Worm (Caenorhabditis elegans) whole organism, L2 larva: ENCODE measurements around the gene mboa-7.

Experiments
- C34F6.9 ChIP-seq: fragments of 150-350 bp; optimal IDR thresholded peaks from 2 replicates; lab custom pipeline; 2014; ENCODE audit warnings: missing biosample characterization, missing genetic modification characterization
- F13H6.1 ChIP-seq: sonication (generic microtip); optimal IDR thresholded peaks from 2 replicates; lab custom pipeline; 2016; ENCODE audit warnings: missing genetic modification characterization, missing compliant biosample characterization
- Y55F3AM.14 ChIP-seq: fragments of 200-800 bp; sonication (Bioruptor generic); optimal IDR thresholded peaks from 2 replicates; lab custom pipeline; 2018; ENCODE audit warnings: mild to moderate bottlenecking, missing genetic modification characterization, missing compliant biosample characterization
- ZK546.5 ChIP-seq: sonication (generic microtip); optimal IDR thresholded peaks from 2 replicates; lab custom pipeline; 2017; ENCODE audit warnings: missing biosample characterization, missing genetic modification characterization
- alr-1 ChIP-seq: fragments of 150-350 bp; optimal IDR thresholded peaks from 2 replicates; lab custom pipeline; 2014; ENCODE audit warnings: missing biosample characterization, missing genetic modification characterization
- ama-1 ChIP-seq: fragments of 150-350 bp; optimal IDR thresholded peaks from 2 replicates; lab custom pipeline; 2018; ENCODE audit warnings: inconsistent platforms
- blmp-1 ChIP-seq: sonication (generic microtip); optimal IDR thresholded peaks from 2 replicates; lab custom pipeline; 2017; ENCODE audit warnings: missing genetic modification characterization, mild to moderate bottlenecking, missing compliant biosample characterization, antibody characterized with exemption, moderate library complexity; ENCODE audit not compliant: insufficient read depth
- ceh-16 ChIP-seq: fragments of 150-350 bp; optimal IDR thresholded peaks from 2 replicates; lab custom pipeline; 2014; ENCODE audit warnings: missing biosample characterization, missing genetic modification characterization
- crh-2 ChIP-seq: sonication (generic microtip); optimal IDR thresholded peaks from 2 replicates; lab custom pipeline; 2017; ENCODE audit warnings: missing biosample characterization, missing genetic modification characterization
- dmd-4 ChIP-seq: sonication (generic microtip); optimal IDR thresholded peaks from 2 replicates; lab custom pipeline; 2017; ENCODE audit warnings: missing biosample characterization, missing genetic modification characterization
- egl-27 ChIP-seq: sonication (generic microtip); optimal IDR thresholded peaks from 3 replicates; lab custom pipeline; 2017; ENCODE audit warnings: missing biosample characterization, missing genetic modification reagents, missing genetic modification characterization
- fos-1 ChIP-seq: fragments of 150-350 bp; optimal IDR thresholded peaks from 2 replicates; lab custom pipeline; 2014; ENCODE audit warnings: missing biosample characterization, missing genetic modification characterization
- gmeb-1 ChIP-seq: fragments of 150-350 bp; optimal IDR thresholded peaks from 2 replicates; lab custom pipeline; 2014; ENCODE audit warnings: missing biosample characterization, missing genetic modification characterization
- lin-11 ChIP-seq: fragments of 150-350 bp; sonication (generic microtip); optimal IDR thresholded peaks from 2 replicates; lab custom pipeline; 2014; ENCODE audit warnings: missing biosample characterization, missing genetic modification characterization, inconsistent platforms, mixed read lengths
- lsy-2 ChIP-seq, 2 experiments: fragments of 150-350 bp in 1 of 2; sonication (generic microtip) in 1 of 2; optimal IDR thresholded peaks; 2 replicates each; lab custom pipeline; 2014 to 2017; ENCODE audit warnings: missing biosample characterization in 2 of 2, missing genetic modification characterization in 2 of 2
- mbf-1 ChIP-seq: sonication (generic microtip); optimal IDR thresholded peaks from 2 replicates; lab custom pipeline; 2017; ENCODE audit warnings: missing biosample characterization, missing genetic modification characterization
- mdl-1 ChIP-seq, 2 experiments: fragments of 150-350 bp in 1 of 2; sonication (generic microtip) in 1 of 2; optimal IDR thresholded peaks; 2 replicates each; lab custom pipeline; 2017; ENCODE audit warnings: missing biosample characterization in 2 of 2, missing genetic modification characterization in 2 of 2
- nhr-10 ChIP-seq: sonication (generic microtip); optimal IDR thresholded peaks from 2 replicates; lab custom pipeline; 2017; ENCODE audit warnings: missing biosample characterization, missing genetic modification characterization
- nhr-12 ChIP-seq: fragments of 150-350 bp; optimal IDR thresholded peaks from 2 replicates; lab custom pipeline; 2014; ENCODE audit warnings: missing biosample characterization, missing genetic modification characterization
- nhr-21 ChIP-seq: fragments of 150-350 bp; optimal IDR thresholded peaks from 2 replicates; lab custom pipeline; 2014; ENCODE audit warnings: missing biosample characterization, missing genetic modification characterization
- nhr-23 ChIP-seq: fragments of 150-350 bp; optimal IDR thresholded peaks from 2 replicates; lab custom pipeline; 2014; ENCODE audit warnings: missing biosample characterization, missing genetic modification reagents, missing genetic modification characterization
- nhr-25 ChIP-seq: fragments of 150-350 bp; sonication (generic microtip); optimal IDR thresholded peaks from 3 replicates; lab custom pipeline; 2014; ENCODE audit warnings: missing biosample characterization, missing genetic modification characterization
- nhr-6 ChIP-seq: fragments of 150-350 bp; optimal IDR thresholded peaks from 2 replicates; lab custom pipeline; 2014; ENCODE audit warnings: missing biosample characterization, missing genetic modification characterization
- peb-1 ChIP-seq: fragments of 150-350 bp; optimal IDR thresholded peaks from 2 replicates; lab custom pipeline; 2014; ENCODE audit warnings: missing biosample characterization, missing genetic modification characterization
- sem-4 ChIP-seq: fragments of 150-350 bp; optimal IDR thresholded peaks from 2 replicates; lab custom pipeline; 2014; ENCODE audit warnings: missing biosample characterization, missing genetic modification reagents, missing genetic modification characterization
- skn-1 ChIP-seq: sonication (generic microtip); optimal IDR thresholded peaks from 2 replicates; lab custom pipeline; 2017; ENCODE audit warnings: missing biosample characterization, missing genetic modification characterization
- sma-3 ChIP-seq: sonication (generic microtip); optimal IDR thresholded peaks from 2 replicates; lab custom pipeline; 2016; ENCODE audit warnings: missing genetic modification reagents, missing genetic modification characterization, missing compliant biosample characterization
- sma-9 ChIP-seq, 2 experiments: fragments of 150-350 bp in 1 of 2; sonication (generic microtip) in 1 of 2; optimal IDR thresholded peaks; 2 replicates each; lab custom pipeline; 2014 to 2016; ENCODE audit warnings: missing genetic modification characterization in 2 of 2, mild to moderate bottlenecking in 1 of 2, missing biosample characterization in 1 of 2, missing compliant biosample characterization in 1 of 2, missing genetic modification reagents in 1 of 2, moderate library complexity in 1 of 2
- snpc-4 ChIP-seq: fragments of 150-350 bp; optimal IDR thresholded peaks from 2 replicates; lab custom pipeline; 2014; ENCODE audit warnings: missing biosample characterization, missing genetic modification characterization
- unc-55 ChIP-seq: fragments of 150-350 bp; sonication (generic microtip); optimal IDR thresholded peaks from 3 replicates; lab custom pipeline; 2014; ENCODE audit warnings: missing biosample characterization, missing genetic modification reagents, missing genetic modification characterization
- zag-1 ChIP-seq: fragments of 150-350 bp; optimal IDR thresholded peaks from 2 replicates; lab custom pipeline; 2014; ENCODE audit warnings: missing biosample characterization, missing genetic modification characterization
- ztf-11 ChIP-seq: sonication (generic microtip); optimal IDR thresholded peaks from 2 replicates; lab custom pipeline; 2017; ENCODE audit warnings: missing biosample characterization, missing genetic modification characterization
- ztf-4 ChIP-seq: fragments of 150-350 bp; optimal IDR thresholded peaks from 2 replicates; lab custom pipeline; 2014; ENCODE audit warnings: missing biosample characterization, missing genetic modification characterization

The mboa-7 gene

DNA sequence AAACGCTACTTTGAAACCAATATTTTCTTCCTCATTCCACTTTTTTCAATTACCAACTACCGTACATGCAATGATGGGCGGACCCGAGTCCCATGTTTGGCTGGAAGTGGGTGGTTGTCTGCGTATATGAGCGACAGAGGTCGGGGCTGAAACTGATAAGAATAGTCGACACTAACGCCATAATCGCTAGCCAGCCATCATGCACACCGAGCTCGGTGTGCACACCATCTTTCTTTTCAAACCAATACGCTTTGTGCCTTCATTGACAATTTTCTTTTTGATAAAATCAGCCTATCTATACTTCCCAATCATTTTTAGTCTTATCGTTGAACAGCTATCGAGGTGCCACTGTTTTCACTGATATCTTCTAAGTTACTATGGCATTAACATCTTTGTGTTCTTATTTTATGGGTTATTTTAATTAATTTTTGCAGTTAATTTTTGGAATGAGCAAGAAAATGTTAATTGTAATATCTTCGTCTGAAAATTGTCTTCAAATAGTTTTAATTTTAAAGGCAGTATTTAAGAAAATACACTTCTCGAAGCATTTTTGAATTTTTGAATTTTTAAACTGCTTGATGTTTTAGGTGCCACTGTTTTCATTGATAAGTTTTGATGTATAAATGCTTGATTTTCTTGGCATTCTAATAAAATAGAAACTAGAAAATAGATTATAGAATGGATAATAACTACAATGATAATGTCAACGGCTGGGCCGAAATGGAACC, 43.6 kb downstream of the mboa-7 start, which contains the start of gene elt-2:
TSS of gene elt-2 (plus strand) at position 678 of the 728 bp plus-strand sequence.
- no peak for TF ChIP-seq nhr-12
- TF ChIP-seq F13H6.1: peak; percentile 34
- TF ChIP-seq sma-3 (GFP tag; lab: Kevin White, UChicago): peak; percentile 36
- TF ChIP-seq crh-2: peak; percentile 31
- TF ChIP-seq sma-9 (GFP tag; optimal IDR thresholded peaks at IDR 0.05; lab: Kevin White, UChicago): peak; percentile 73
- no peak for TF ChIP-seq sma-9 (tag; optimal IDR thresholded peaks at IDR 0.05; lab: Kevin White, UChicago)
- TF ChIP-seq sem-4: no peak
- TF ChIP-seq dmd-4: no peak
- TF ChIP-seq egl-27: no peak
- TF ChIP-seq nhr-10 (tag; lab: Kevin White, UChicago): no peak
- TF ChIP-seq gmeb-1 (tag; lab: Kevin White, UChicago): peak; percentile 58
- TF ChIP-seq nhr-6: no peak
- TF ChIP-seq mbf-1: no peak
- TF ChIP-seq nhr-25: no peak
- peak in 1 of 2 experiments; percentile 57 for TF ChIP-seq lsy-2 (tag; optimal IDR thresholded peaks at IDR 0.05; lab: Kevin White, UChicago)
- no peak for TF ChIP-seq unc-55 (GFP tag; lab: Kevin White, UChicago)
- peak; percentile 95 for TF ChIP-seq fos-1 (tag; lab: Kevin White, UChicago)
- TF ChIP-seq peb-1 (tag; lab: Kevin White, UChicago): no peak
- TF ChIP-seq ceh-16 (tag; lab: Kevin White, UChicago): no peak
- no peak for TF ChIP-seq lin-11 (tag; lab: Kevin White, UChicago)
- TF ChIP-seq, all 48 proteins: peak for 7

DNA sequence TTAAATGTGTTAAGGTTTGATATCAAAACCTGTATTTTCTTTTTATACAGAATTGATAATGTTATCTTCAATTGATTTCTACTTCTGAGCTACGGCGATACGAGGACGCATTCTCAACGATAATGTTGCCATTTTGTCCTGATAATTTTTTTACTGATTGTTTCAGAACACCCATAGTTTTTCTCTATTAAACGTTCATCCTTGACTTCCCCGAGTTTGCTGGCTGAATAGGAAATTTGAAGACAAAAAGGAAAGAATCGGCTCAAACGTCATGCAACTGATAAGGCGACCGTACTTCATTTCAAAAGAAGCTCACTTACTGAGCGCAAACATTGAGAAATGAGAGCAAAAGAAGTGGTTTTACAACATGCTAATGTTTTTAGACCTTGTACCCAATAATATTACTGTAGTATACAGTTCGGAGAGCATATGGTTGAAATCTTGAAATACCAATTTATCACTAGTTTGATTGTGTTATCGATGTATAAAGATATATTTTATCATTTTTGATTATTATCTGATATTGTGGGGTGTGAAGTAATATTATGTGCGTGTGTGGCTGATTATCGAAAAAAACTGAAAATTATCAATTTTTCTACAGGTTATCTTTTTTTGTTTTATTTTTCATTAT, 45.1 kb downstream of the mboa-7 start:
- TF ChIP-seq mdl-1 (tag; optimal IDR thresholded peaks at IDR 0.05; lab: Kevin White, UChicago) (no peak), nhr-10 (tag; lab: Kevin White, UChicago) (no peak), fos-1 (tag; lab: Kevin White, UChicago) (peak; percentile 73), snpc-4 (tag; lab: Kevin White, UChicago) (no peak), egl-27 (no peak)

DNA sequence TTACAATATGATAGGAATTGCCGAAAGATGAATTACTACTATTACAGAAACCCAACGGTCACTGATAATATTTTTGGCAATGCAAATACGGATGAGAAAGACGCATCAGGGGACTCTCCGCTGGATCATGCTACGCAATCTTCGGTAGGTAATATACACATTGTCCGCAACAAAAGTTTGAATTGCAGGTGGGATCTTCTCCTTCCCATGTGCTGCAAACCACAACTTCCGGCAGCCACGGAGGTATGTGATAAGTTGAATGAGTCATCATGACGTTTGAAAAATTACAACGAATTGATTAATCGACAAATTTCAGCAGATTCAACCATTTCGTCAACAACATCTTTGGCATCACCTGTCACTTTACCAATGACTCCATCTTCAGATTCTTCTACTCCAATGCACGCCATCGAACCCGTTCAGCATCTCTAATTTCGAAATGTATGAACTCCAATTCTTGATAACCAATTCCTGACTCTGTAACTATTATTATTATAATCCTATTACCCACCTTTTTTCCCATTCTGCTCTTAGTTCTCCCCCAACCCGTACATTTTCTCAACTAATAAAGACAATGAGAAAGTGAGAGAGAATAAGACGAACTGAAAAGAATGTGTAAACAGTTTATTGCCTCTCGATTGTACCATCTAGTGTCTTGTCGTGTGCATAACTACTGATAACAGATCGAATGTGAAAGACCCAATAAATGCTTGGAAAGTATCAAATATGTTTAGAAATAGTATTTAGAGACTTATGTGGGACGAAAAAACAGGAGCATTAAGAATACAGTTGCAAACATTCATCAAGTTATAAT, 47.0 kb downstream of the mboa-7 start:
- TF ChIP-seq lin-11 (tag; lab: Kevin White, UChicago): no peak
- TF ChIP-seq crh-2: peak; percentile 68
- TF ChIP-seq sma-3 (GFP tag; lab: Kevin White, UChicago): peak; percentile 1
- TF ChIP-seq F13H6.1: peak; percentile 49
- peak; percentile 93 for TF ChIP-seq fos-1 (tag; lab: Kevin White, UChicago)
- peak in 1 of 2 experiments; percentile 4 for TF ChIP-seq lsy-2 (tag; optimal IDR thresholded peaks at IDR 0.05; lab: Kevin White, UChicago)
- TF ChIP-seq ZK546.5: no peak
- no peak for TF ChIP-seq ztf-11 (tag; lab: Kevin White, UChicago)
- peak; percentile 53 for TF ChIP-seq sma-9 (GFP tag; optimal IDR thresholded peaks at IDR 0.05; lab: Kevin White, UChicago)
- TF ChIP-seq sma-9 (tag; optimal IDR thresholded peaks at IDR 0.05; lab: Kevin White, UChicago): no peak
- peak; percentile 11 for TF ChIP-seq gmeb-1 (tag; lab: Kevin White, UChicago)
- TF ChIP-seq skn-1 (tag; lab: Kevin White, UChicago): peak; percentile 38

DNA sequence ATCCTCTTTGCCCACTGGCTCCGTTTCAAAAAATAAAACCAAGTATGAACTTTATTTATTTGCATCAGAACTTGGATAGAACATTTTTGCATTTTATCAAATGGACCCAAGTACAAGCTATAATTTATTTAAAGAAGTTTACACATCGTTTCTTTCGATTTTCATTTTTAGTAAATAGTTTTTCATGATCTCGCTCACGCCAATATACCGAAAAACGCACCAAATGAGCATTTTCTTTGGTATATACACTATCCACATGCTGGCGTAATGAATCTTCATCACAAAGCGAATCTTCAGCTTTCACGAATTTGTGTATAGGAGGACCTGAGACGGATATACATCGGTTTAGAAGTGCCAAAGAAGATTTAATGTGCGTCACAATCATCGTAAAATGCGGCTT, 47.8 kb downstream of the mboa-7 start, which contains the start of gene C39B10.7:
TSS of gene C39B10.7 (plus strand) at position 301 of the 400 bp plus-strand sequence.
- no peak for TF ChIP-seq dmd-4
- no peak for TF ChIP-seq blmp-1 (tag; lab: Kevin White, UChicago)
- TF ChIP-seq C34F6.9 (tag; lab: Kevin White, UChicago): no peak
- no peak for TF ChIP-seq nhr-23 (tag; lab: Kevin White, UChicago)
- TF ChIP-seq Y55F3AM.14 (GFP tag; lab: Kevin White, UChicago): no peak
- no peak for TF ChIP-seq mdl-1 (tag; optimal IDR thresholded peaks at IDR 0.05; lab: Kevin White, UChicago)
- TF ChIP-seq ama-1: no peak
- no peak for TF ChIP-seq alr-1 (tag; lab: Kevin White, UChicago)
- TF ChIP-seq zag-1: no peak
- TF ChIP-seq skn-1 (tag; lab: Kevin White, UChicago): no peak
- TF ChIP-seq nhr-21 (tag; lab: Kevin White, UChicago): no peak
- no peak for TF ChIP-seq ztf-4 (tag; lab: Kevin White, UChicago)
- no peak for TF ChIP-seq crh-2
- no peak for TF ChIP-seq F13H6.1
